Worm (Caenorhabditis elegans): ENCODE results near the gene irld-45.

Gene irld-45

ce11 chrV:1642768-1643167 lies 5.3 kb upstream of the irld-45 start:
- TF ChIP-seq ztf-23 (GFP tag; IDR thresholded peaks at IDR 0.05), result no peak
- no peak for TF ChIP-seq ztf-29 (GFP tag; IDR thresholded peaks at IDR 0.05)
- no peak for TF ChIP-seq tab-1 (GFP tag; IDR thresholded peaks at IDR 0.05)
- TF ChIP-seq med-1 (GFP tag; optimal IDR thresholded peaks at IDR 0.05; ENCODE audit: insufficient read depth), result no peak
- TF ChIP-seq klf-2 (GFP tag; conservative IDR thresholded peaks at IDR 0.05), result no peak
- no peak for TF ChIP-seq flt-1 (GFP tag; IDR thresholded peaks at IDR 0.05)
- TF ChIP-seq T22C8.4 (GFP tag; IDR thresholded peaks at IDR 0.05), result no peak
- no peak for TF ChIP-seq ref-1 (GFP tag; conservative IDR thresholded peaks at IDR 0.05)
- no peak for TF ChIP-seq cog-1 (tag; optimal IDR thresholded peaks at IDR 0.05)

ce11 chrV:1643886-1644285 lies 4.2 kb upstream of the irld-45 start, which contains the start of gene alh-2:
TSS of gene alh-2 (plus strand) at chrV:1644169.
- TF ChIP-seq ztf-23 (GFP tag; IDR thresholded peaks at IDR 0.05), result no peak
- no peak for TF ChIP-seq tab-1 (GFP tag; IDR thresholded peaks at IDR 0.05)
- TF ChIP-seq med-1 (GFP tag; optimal IDR thresholded peaks at IDR 0.05; ENCODE audit: insufficient read depth), result no peak
- TF ChIP-seq T22C8.4 (GFP tag; IDR thresholded peaks at IDR 0.05), result no peak
- no peak for TF ChIP-seq ztf-29 (GFP tag; IDR thresholded peaks at IDR 0.05)
- TF ChIP-seq cog-1 (tag; optimal IDR thresholded peaks at IDR 0.05), result no peak
- no peak for TF ChIP-seq ref-1 (GFP tag; conservative IDR thresholded peaks at IDR 0.05)
- no peak for TF ChIP-seq klf-2 (GFP tag; conservative IDR thresholded peaks at IDR 0.05)
- no peak for TF ChIP-seq flt-1 (GFP tag; IDR thresholded peaks at IDR 0.05)

- TF ChIP-seq med-1 (GFP tag; optimal IDR thresholded peaks at IDR 0.05; ENCODE audit: insufficient read depth), result no peak
- no peak for TF ChIP-seq flt-1 (GFP tag; IDR thresholded peaks at IDR 0.05)
- TF ChIP-seq klf-2 (GFP tag; conservative IDR thresholded peaks at IDR 0.05), result no peak
- no peak for TF ChIP-seq tab-1 (GFP tag; IDR thresholded peaks at IDR 0.05)
- no peak for TF ChIP-seq ztf-29 (GFP tag; IDR thresholded peaks at IDR 0.05)
- no peak for TF ChIP-seq T22C8.4 (GFP tag; IDR thresholded peaks at IDR 0.05)
- TF ChIP-seq cog-1 (tag; optimal IDR thresholded peaks at IDR 0.05), result no peak
- TF ChIP-seq ztf-23 (GFP tag; IDR thresholded peaks at IDR 0.05), result no peak
- TF ChIP-seq ref-1 (GFP tag; conservative IDR thresholded peaks at IDR 0.05), result no peak
These were observed 2.9 kb downstream of the irld-45 start, which contains the start of gene irld-44 for ce11 chrV:1651045-1651444. TSS of gene irld-44 (plus strand) at chrV:1651345.

- no peak for TF ChIP-seq ztf-29 (GFP tag; IDR thresholded peaks at IDR 0.05)
- TF ChIP-seq ztf-23 (GFP tag; IDR thresholded peaks at IDR 0.05), result no peak
- no peak for TF ChIP-seq klf-2 (GFP tag; conservative IDR thresholded peaks at IDR 0.05)
- TF ChIP-seq tab-1 (GFP tag; IDR thresholded peaks at IDR 0.05), result no peak
- TF ChIP-seq flt-1 (GFP tag; IDR thresholded peaks at IDR 0.05), result no peak
- no peak for TF ChIP-seq T22C8.4 (GFP tag; IDR thresholded peaks at IDR 0.05)
- TF ChIP-seq med-1 (GFP tag; optimal IDR thresholded peaks at IDR 0.05; ENCODE audit: insufficient read depth), result no peak
These were observed 6.7 kb downstream of the irld-45 start, which contains the start of gene irld-11 for ce11 chrV:1654845-1655244. TSS of gene irld-11 (plus strand) at chrV:1655145.

- TF ChIP-seq ztf-29 (GFP tag; IDR thresholded peaks at IDR 0.05), result no peak
- TF ChIP-seq flt-1 (GFP tag; IDR thresholded peaks at IDR 0.05), result no peak
- TF ChIP-seq med-1 (GFP tag; optimal IDR thresholded peaks at IDR 0.05; ENCODE audit: insufficient read depth), result no peak
- no peak for TF ChIP-seq ztf-23 (GFP tag; IDR thresholded peaks at IDR 0.05)
- no peak for TF ChIP-seq ref-1 (GFP tag; conservative IDR thresholded peaks at IDR 0.05)
- TF ChIP-seq cog-1 (tag; optimal IDR thresholded peaks at IDR 0.05), result no peak
- no peak for TF ChIP-seq T22C8.4 (GFP tag; IDR thresholded peaks at IDR 0.05)
- no peak for TF ChIP-seq klf-2 (GFP tag; conservative IDR thresholded peaks at IDR 0.05)
- TF ChIP-seq tab-1 (GFP tag; IDR thresholded peaks at IDR 0.05), result no peak
These were observed 14.2 kb downstream of the irld-45 start, which contains the start of gene irld-40 for ce11 chrV:1662270-1662669. TSS of gene irld-40 (plus strand) at chrV:1662570.

ce11 chrV:1664921-1665320 lies 16.8 kb downstream of the irld-45 start, which contains the start of gene K04F1.9:
TSS of gene K04F1.9 (plus strand) at chrV:1665221.
- TF ChIP-seq cog-1 (tag; optimal IDR thresholded peaks at IDR 0.05) (no peak), flt-1 (GFP tag; IDR thresholded peaks at IDR 0.05) (no peak)

- no peak for TF ChIP-seq flt-1 (GFP tag; IDR thresholded peaks at IDR 0.05)
- no peak for TF ChIP-seq tab-1 (GFP tag; IDR thresholded peaks at IDR 0.05)
- no peak for TF ChIP-seq ztf-29 (GFP tag; IDR thresholded peaks at IDR 0.05)
- no peak for TF ChIP-seq med-1 (GFP tag; optimal IDR thresholded peaks at IDR 0.05; ENCODE audit: insufficient read depth)
- TF ChIP-seq ref-1 (GFP tag; conservative IDR thresholded peaks at IDR 0.05), result no peak
- TF ChIP-seq cog-1 (tag; optimal IDR thresholded peaks at IDR 0.05), result no peak
- TF ChIP-seq klf-2 (GFP tag; conservative IDR thresholded peaks at IDR 0.05), result no peak
- TF ChIP-seq ztf-23 (GFP tag; IDR thresholded peaks at IDR 0.05), result no peak
- TF ChIP-seq T22C8.4 (GFP tag; IDR thresholded peaks at IDR 0.05), result no peak
These were observed 18.8 kb downstream of the irld-45 start, which contains the start of gene K04F1.8 for ce11 chrV:1666904-1667303. TSS of gene K04F1.8 (plus strand) at chrV:1667204.

- TF ChIP-seq ztf-23 (GFP tag; IDR thresholded peaks at IDR 0.05) (no peak), med-1 (GFP tag; optimal IDR thresholded peaks at IDR 0.05; ENCODE audit: insufficient read depth) (no peak), T22C8.4 (GFP tag; IDR thresholded peaks at IDR 0.05) (no peak)
These were observed 20.1 kb downstream of the irld-45 start, which contains the start of gene irld-42 for ce11 chrV:1668216-1668615. TSS of gene irld-42 (plus strand) at chrV:1668516.

- TF ChIP-seq T22C8.4 (GFP tag; IDR thresholded peaks at IDR 0.05), result no peak
- TF ChIP-seq ztf-29 (GFP tag; IDR thresholded peaks at IDR 0.05), result no peak
- no peak for TF ChIP-seq cog-1 (tag; optimal IDR thresholded peaks at IDR 0.05)
- no peak for TF ChIP-seq med-1 (GFP tag; optimal IDR thresholded peaks at IDR 0.05; ENCODE audit: insufficient read depth)
- TF ChIP-seq ztf-23 (GFP tag; IDR thresholded peaks at IDR 0.05), result no peak
- no peak for TF ChIP-seq tab-1 (GFP tag; IDR thresholded peaks at IDR 0.05)
- no peak for TF ChIP-seq ref-1 (GFP tag; conservative IDR thresholded peaks at IDR 0.05)
- no peak for TF ChIP-seq flt-1 (GFP tag; IDR thresholded peaks at IDR 0.05)
- TF ChIP-seq klf-2 (GFP tag; conservative IDR thresholded peaks at IDR 0.05), result no peak
These were observed 30.1 kb downstream of the irld-45 start, which contains the start of gene srw-98 for ce11 chrV:1678228-1678627. TSS of gene srw-98 (minus strand) at chrV:1678328.

ce11 chrV:1680770-1681169 lies 32.7 kb downstream of the irld-45 start, which contains the start of gene srw-91:
TSS of gene srw-91 (minus strand) at chrV:1680870.
- TF ChIP-seq tab-1 (GFP tag; IDR thresholded peaks at IDR 0.05) (no peak), T22C8.4 (GFP tag; IDR thresholded peaks at IDR 0.05) (no peak), klf-2 (GFP tag; conservative IDR thresholded peaks at IDR 0.05) (no peak), ref-1 (GFP tag; conservative IDR thresholded peaks at IDR 0.05) (no peak), ztf-23 (GFP tag; IDR thresholded peaks at IDR 0.05) (no peak), med-1 (GFP tag; optimal IDR thresholded peaks at IDR 0.05; ENCODE audit: insufficient read depth) (no peak), cog-1 (tag; optimal IDR thresholded peaks at IDR 0.05) (no peak), flt-1 (GFP tag; IDR thresholded peaks at IDR 0.05) (no peak), ztf-29 (GFP tag; IDR thresholded peaks at IDR 0.05) (no peak)
